Worm (Caenorhabditis elegans): ENCODE results near the gene best-18.

best-18 gene

ce11 chrIII:10240073-10240472 is 27.9 kb downstream of the best-18 start:
- TF ChIP-seq dve-1 (tag; optimal IDR thresholded peaks at IDR 0.05) (no peak), C08G9.2 (tag; optimal IDR thresholded peaks at IDR 0.05) (no peak)

ce11 chrIII:10241332-10241829 is 29.2 kb downstream of the best-18 start:
- TF ChIP-seq sdc-2 (tag; optimal IDR thresholded peaks at IDR 0.05) (no peak), hlh-6 (tag; optimal IDR thresholded peaks at IDR 0.05) (no peak), ceh-18 (tag; optimal IDR thresholded peaks at IDR 0.05) (no peak), pqm-1 (tag; optimal IDR thresholded peaks at IDR 0.05) (no peak), T23F11.4 (GFP tag; optimal IDR thresholded peaks at IDR 0.05) (no peak), ahr-1 (tag; optimal IDR thresholded peaks at IDR 0.05) (no peak), elt-4 (tag; optimal IDR thresholded peaks at IDR 0.05) (no peak), ceh-34 (tag; optimal IDR thresholded peaks at IDR 0.05) (no peak), C38D4.7 (GFP tag; optimal IDR thresholded peaks at IDR 0.05) (no peak)

ce11 chrIII:10244013-10244412 is 31.8 kb downstream of the best-18 start:
- TF ChIP-seq ceh-2 (tag; optimal IDR thresholded peaks at IDR 0.05), result no peak
- TF ChIP-seq pros-1 (tag; optimal IDR thresholded peaks at IDR 0.05), result no peak
- no peak for TF ChIP-seq ceh-48 (tag; optimal IDR thresholded peaks at IDR 0.05)
- no peak for TF ChIP-seq pax-1 (tag; optimal IDR thresholded peaks at IDR 0.05)
- TF ChIP-seq ceh-30 (tag; optimal IDR thresholded peaks at IDR 0.05), result no peak
- TF ChIP-seq C38D4.7 (GFP tag; optimal IDR thresholded peaks at IDR 0.05), result no peak
- no peak for TF ChIP-seq dmd-4 (tag; optimal IDR thresholded peaks at IDR 0.05; ENCODE audit: borderline replicate concordance)
- TF ChIP-seq ceh-6 (GFP tag; optimal IDR thresholded peaks at IDR 0.05), result no peak
- TF ChIP-seq fkh-6 (tag; optimal IDR thresholded peaks at IDR 0.05), result no peak

- no peak for TF ChIP-seq ceh-6 (GFP tag; optimal IDR thresholded peaks at IDR 0.05)
- TF ChIP-seq ceh-2 (tag; optimal IDR thresholded peaks at IDR 0.05), result peak; percentile 36
- TF ChIP-seq hlh-8 (tag; optimal IDR thresholded peaks at IDR 0.05), result peak; percentile 4
- peak; percentile 56 for TF ChIP-seq tbx-2 (tag; optimal IDR thresholded peaks at IDR 0.05)
- TF ChIP-seq pha-4 (tag; optimal IDR thresholded peaks at IDR 0.05), result no peak
- no peak for TF ChIP-seq ceh-30 (tag; optimal IDR thresholded peaks at IDR 0.05)
- no peak for TF ChIP-seq ref-2 (tag; optimal IDR thresholded peaks at IDR 0.05)
- no peak for TF ChIP-seq pqm-1 (tag; optimal IDR thresholded peaks at IDR 0.05)
- TF ChIP-seq unc-86 (tag; optimal IDR thresholded peaks at IDR 0.05), result no peak
- TF ChIP-seq ceh-19 (GFP tag; optimal IDR thresholded peaks at IDR 0.05), result no peak
- no peak for TF ChIP-seq unc-42 (tag; optimal IDR thresholded peaks at IDR 0.05)
- TF ChIP-seq K09A11.1 (tag; optimal IDR thresholded peaks at IDR 0.05; ENCODE audit: insufficient read depth), result no peak
- peak; percentile 24 for TF ChIP-seq ets-4 (tag; optimal IDR thresholded peaks at IDR 0.05)
- TF ChIP-seq rnt-1 (tag; optimal IDR thresholded peaks at IDR 0.05), result peak; percentile 50
- no peak for TF ChIP-seq nhr-232 (tag; optimal IDR thresholded peaks at IDR 0.05)
- TF ChIP-seq dve-1 (tag; optimal IDR thresholded peaks at IDR 0.05), result no peak
- TF ChIP-seq eyg-1 (tag; optimal IDR thresholded peaks at IDR 0.05), result no peak
- peak; percentile 76 for TF ChIP-seq ceh-18 (tag; optimal IDR thresholded peaks at IDR 0.05)
- no peak for TF ChIP-seq nhr-11 (tag; optimal IDR thresholded peaks at IDR 0.05)
- TF ChIP-seq elt-2 (tag; optimal IDR thresholded peaks at IDR 0.05), result peak; percentile 29
- TF ChIP-seq ceh-31 (tag; optimal IDR thresholded peaks at IDR 0.05), result peak; percentile 14
- TF ChIP-seq dmd-4 (tag; optimal IDR thresholded peaks at IDR 0.05; ENCODE audit: borderline replicate concordance), result no peak
Measured at ce11 chrIII:10248441-10249137, 36.4 kb downstream of the best-18 start, which contains the start of the genes div-1 and cor-1. Gene div-1 (minus strand): TSS chrIII:10248559. Gene cor-1 (plus strand): TSS chrIII:10249111.

ce11 chrIII:10251114-10251513 is 38.9 kb downstream of the best-18 start:
- TF ChIP-seq pax-1 (tag; optimal IDR thresholded peaks at IDR 0.05), result no peak
- TF ChIP-seq ceh-48 (tag; optimal IDR thresholded peaks at IDR 0.05), result no peak
- no peak for TF ChIP-seq ceh-18 (tag; optimal IDR thresholded peaks at IDR 0.05)
- TF ChIP-seq tbx-2 (tag; optimal IDR thresholded peaks at IDR 0.05), result no peak
- TF ChIP-seq pha-2 (tag; optimal IDR thresholded peaks at IDR 0.05), result no peak
- no peak for TF ChIP-seq odd-2 (tag; optimal IDR thresholded peaks at IDR 0.05)
- TF ChIP-seq hlh-30 (tag; optimal IDR thresholded peaks at IDR 0.05; ENCODE audit: insufficient read depth), result no peak
- TF ChIP-seq fkh-6 (tag; optimal IDR thresholded peaks at IDR 0.05), result no peak
- TF ChIP-seq zip-5 (tag; optimal IDR thresholded peaks at IDR 0.05), result no peak
- TF ChIP-seq sox-2 (GFP tag; IDR thresholded peaks at IDR 0.05), result no peak
- TF ChIP-seq npax-4 (tag; optimal IDR thresholded peaks at IDR 0.05), result no peak
- TF ChIP-seq eyg-1 (tag; optimal IDR thresholded peaks at IDR 0.05), result no peak
- TF ChIP-seq dmd-4 (tag; optimal IDR thresholded peaks at IDR 0.05; ENCODE audit: borderline replicate concordance), result no peak
- no peak for TF ChIP-seq ama-1 (optimal IDR thresholded peaks at IDR 0.05)
- TF ChIP-seq ceh-2 (tag; optimal IDR thresholded peaks at IDR 0.05), result no peak
- TF ChIP-seq C08G9.2 (tag; optimal IDR thresholded peaks at IDR 0.05), result no peak
- TF ChIP-seq ceh-34 (tag; optimal IDR thresholded peaks at IDR 0.05), result no peak
- TF ChIP-seq unc-86 (tag; optimal IDR thresholded peaks at IDR 0.05), result no peak

Measured in whole organism, late embryonic.